Fruit fly (Drosophila melanogaster) whole organism, embryonic: ENCODE measurements around the gene Rpt5.
A peak's percentile ranks its signal among the peaks of the same experiment; 100 is the strongest.

Experiments used
- Abd-B ChIP-seq: fragments of 200-800 bp; sonication (Bioruptor generic); optimal IDR thresholded peaks from 2 replicates; lab custom pipeline; 2018; ENCODE audit warnings: missing biosample characterization, mild to moderate bottlenecking, missing genetic modification characterization, moderate library complexity
- Bgb ChIP-seq: fragments of 200-800 bp; sonication (Bioruptor generic); IDR thresholded peaks from 2 replicates; pipeline ENCODE4 v1.3.6; 2022; ENCODE audit warnings: missing biosample characterization, missing genetic modification characterization; ENCODE audit not compliant: partially characterized antibody
- CG10274 ChIP-seq: fragments of 200-800 bp; sonication (Bioruptor generic); optimal IDR thresholded peaks from 3 replicates; lab custom pipeline; 2017; ENCODE audit warnings: missing biosample characterization, mild to moderate bottlenecking, missing genetic modification characterization
- CG10654 ChIP-seq: fragments of 200-800 bp; sonication (Bioruptor generic); optimal IDR thresholded peaks from 2 replicates; lab custom pipeline; 2016; ENCODE audit warnings: missing biosample characterization, missing genetic modification characterization
- CG11560 ChIP-seq: fragments of 200-800 bp; sonication (Bioruptor generic); IDR thresholded peaks from 3 replicates; pipeline ENCODE4 v1.3.6; 2022; ENCODE audit warnings: missing biosample characterization, missing genetic modification characterization
- CG11723 ChIP-seq: fragments of 200-800 bp; sonication (Bioruptor generic); optimal IDR thresholded peaks from 2 replicates; lab custom pipeline; 2017; ENCODE audit warnings: missing biosample characterization, mild to moderate bottlenecking, missing genetic modification characterization
- CG12104 ChIP-seq: fragments of 200-800 bp; sonication (Bioruptor generic); optimal IDR thresholded peaks from 3 replicates; lab custom pipeline; 2016; ENCODE audit warnings: missing biosample characterization, missing genetic modification characterization
- CG12391 ChIP-seq: fragments of 200-800 bp; sonication (Bioruptor generic); optimal IDR thresholded peaks from 3 replicates; lab custom pipeline; 2018; ENCODE audit warnings: missing biosample characterization, mild to moderate bottlenecking, missing genetic modification characterization, moderate library complexity
- CG13775 ChIP-seq: fragments of 200-800 bp; sonication (Bioruptor generic); optimal IDR thresholded peaks from 3 replicates; lab custom pipeline; 2017; ENCODE audit warnings: missing biosample characterization, mild to moderate bottlenecking, missing genetic modification characterization
- CG15269 ChIP-seq: fragments of 200-800 bp; sonication (Bioruptor generic); optimal IDR thresholded peaks from 2 replicates; lab custom pipeline; 2018; ENCODE audit warnings: missing biosample characterization, mild to moderate bottlenecking, missing genetic modification characterization, moderate library complexity
- CG15479 ChIP-seq: fragments of 200-800 bp; sonication (Bioruptor generic); optimal IDR thresholded peaks from 3 replicates; lab custom pipeline; 2019; ENCODE audit warnings: missing biosample characterization, mild to moderate bottlenecking, missing genetic modification characterization, moderate library complexity
- CG17385 ChIP-seq: fragments of 200-800 bp; sonication (Bioruptor generic); optimal IDR thresholded peaks from 3 replicates; lab custom pipeline; 2018; ENCODE audit warnings: missing biosample characterization, mild to moderate bottlenecking, missing genetic modification characterization
- CG1792 ChIP-seq: fragments of 200-800 bp; sonication (Bioruptor generic); optimal IDR thresholded peaks from 2 replicates; lab custom pipeline; 2016; ENCODE audit warnings: missing biosample characterization, missing genetic modification characterization
- CG18619 ChIP-seq: fragments of 200-800 bp; sonication (Bioruptor generic); optimal IDR thresholded peaks from 3 replicates; lab custom pipeline; 2017; ENCODE audit warnings: missing biosample characterization, mild to moderate bottlenecking, missing genetic modification characterization
- CG2120 ChIP-seq: fragments of 200-800 bp; sonication (Bioruptor generic); optimal IDR thresholded peaks from 3 replicates; lab custom pipeline; 2016; ENCODE audit warnings: missing biosample characterization, missing genetic modification characterization
- CG2712 ChIP-seq: fragments of 200-800 bp; optimal IDR thresholded peaks from 3 replicates; lab custom pipeline; 2019; ENCODE audit warnings: missing biosample characterization, mild to moderate bottlenecking, missing genetic modification characterization, moderate library complexity
- CG30431 ChIP-seq: fragments of 200-800 bp; sonication (Bioruptor generic); optimal IDR thresholded peaks from 2 replicates; lab custom pipeline; 2017; ENCODE audit warnings: missing biosample characterization, missing genetic modification characterization
- CG3995 ChIP-seq: fragments of 200-800 bp; sonication (Bioruptor generic); optimal IDR thresholded peaks from 3 replicates; lab custom pipeline; 2016; ENCODE audit warnings: missing biosample characterization, missing genetic modification characterization
- CG4360 ChIP-seq: fragments of 200-800 bp; sonication (Bioruptor generic); IDR thresholded peaks from 2 replicates; pipeline ENCODE4 v1.3.6; 2022; ENCODE audit warnings: missing biosample characterization, missing genetic modification characterization
- CG6654 ChIP-seq: fragments of 200-800 bp; sonication (Bioruptor generic); optimal IDR thresholded peaks from 2 replicates; lab custom pipeline; 2017; ENCODE audit warnings: missing biosample characterization, mild to moderate bottlenecking, missing genetic modification characterization
- CG7271 ChIP-seq: fragments of 200-800 bp; sonication (Bioruptor generic); optimal IDR thresholded peaks from 2 replicates; lab custom pipeline; 2018; ENCODE audit warnings: missing biosample characterization, mild to moderate bottlenecking, missing genetic modification characterization, moderate library complexity
- CG7745 ChIP-seq: fragments of 200-800 bp; sonication (Bioruptor generic); optimal IDR thresholded peaks from 2 replicates; lab custom pipeline; 2018; ENCODE audit warnings: missing biosample characterization, mild to moderate bottlenecking, missing genetic modification characterization, moderate library complexity
- CG9932 ChIP-seq: fragments of 200-800 bp; sonication (Bioruptor generic); IDR thresholded peaks from 2 replicates; pipeline ENCODE4 v1.3.6; 2022; ENCODE audit warnings: missing biosample characterization, missing genetic modification characterization
- Camta ChIP-seq: fragments of 200-800 bp; sonication (Bioruptor generic); optimal IDR thresholded peaks from 2 replicates; lab custom pipeline; 2016; ENCODE audit warnings: missing biosample characterization, missing genetic modification characterization
- Chrac-16 ChIP-seq: fragments of 200-800 bp; sonication (Bioruptor generic); optimal IDR thresholded peaks from 3 replicates; lab custom pipeline; 2016; ENCODE audit warnings: missing biosample characterization, missing genetic modification characterization
- Dek ChIP-seq: fragments of 200-800 bp; sonication (Bioruptor generic); optimal IDR thresholded peaks from 3 replicates; lab custom pipeline; 2019; ENCODE audit warnings: missing biosample characterization, mild to moderate bottlenecking, missing genetic modification characterization, moderate library complexity
- E2f2 ChIP-seq: fragments of 200-800 bp; sonication (Bioruptor generic); IDR thresholded peaks from 2 replicates; pipeline ENCODE4 v1.3.6; 2022; ENCODE audit warnings: missing biosample characterization, missing genetic modification characterization
- GATAe ChIP-seq: fragments of 200-800 bp; sonication (Bioruptor generic); conservative IDR thresholded peaks from 2 replicates; pipeline ENCODE4 v1.3.6; 2022; ENCODE audit warnings: missing biosample characterization, missing genetic modification characterization
- HmgD ChIP-seq: fragments of 200-800 bp; sonication (Bioruptor generic); optimal IDR thresholded peaks from 3 replicates; lab custom pipeline; 2016; ENCODE audit warnings: missing biosample characterization, missing genetic modification characterization
- Hmr ChIP-seq: fragments of 200-800 bp; sonication (Bioruptor generic); optimal IDR thresholded peaks from 3 replicates; lab custom pipeline; 2017; ENCODE audit warnings: mild to moderate bottlenecking, missing biosample characterization, missing genetic modification reagents, missing genetic modification characterization
- Hr51 ChIP-seq, 2 experiments: fragments of 200-800 bp; sonication (Bioruptor generic); optimal IDR thresholded peaks; 2 replicates in 1 of 2; 3 replicates in 1 of 2; lab custom pipeline; 2016 to 2018; ENCODE audit warnings: missing biosample characterization in 2 of 2, missing genetic modification characterization in 2 of 2, mild to moderate bottlenecking in 1 of 2, moderate library complexity in 1 of 2
- Jarid2 ChIP-seq: fragments of 200-800 bp; sonication (Bioruptor generic); optimal IDR thresholded peaks from 3 replicates; lab custom pipeline; 2017; ENCODE audit warnings: mild to moderate bottlenecking, missing biosample characterization, missing genetic modification reagents, missing genetic modification characterization
- Six4 ChIP-seq: fragments of 200-800 bp; sonication (Bioruptor generic); optimal IDR thresholded peaks from 2 replicates; lab custom pipeline; 2016; ENCODE audit warnings: missing biosample characterization, missing genetic modification characterization
- Trl ChIP-seq, 3 experiments: fragments of >200 bp in 2 of 3; fragments of 200-800 bp in 1 of 3; sonication (Bioruptor generic) in 1 of 3; optimal IDR thresholded peaks; 2 replicates in 1 of 3; 3 replicates in 2 of 3; lab custom pipeline; 2016 to 2017; ENCODE audit warnings: missing biosample characterization in 1 of 3, missing genetic modification characterization in 1 of 3
- chif ChIP-seq, 2 experiments: fragments of 200-800 bp; sonication (Bioruptor generic); optimal IDR thresholded peaks; 3 replicates each; lab custom pipeline; 2016; ENCODE audit warnings: missing biosample characterization in 2 of 2, missing genetic modification characterization in 2 of 2
- chm ChIP-seq: fragments of 200-800 bp; sonication (Bioruptor generic); IDR thresholded peaks from 2 replicates; pipeline ENCODE4 v1.3.6; 2022; ENCODE audit warnings: missing biosample characterization, missing genetic modification characterization
- dimm ChIP-seq: fragments of 200-800 bp; sonication (Bioruptor generic); IDR thresholded peaks from 2 replicates; pipeline ENCODE4 v1.3.6; 2022; ENCODE audit warnings: missing biosample characterization, missing genetic modification characterization
- fu2 ChIP-seq: fragments of 200-800 bp; sonication (Bioruptor generic); optimal IDR thresholded peaks from 2 replicates; lab custom pipeline; 2016; ENCODE audit warnings: missing biosample characterization, missing genetic modification characterization
- her ChIP-seq: fragments of 200-800 bp; sonication (Bioruptor generic); optimal IDR thresholded peaks from 2 replicates; lab custom pipeline; 2016; ENCODE audit warnings: missing biosample characterization, missing genetic modification characterization
- jing ChIP-seq: fragments of 200-800 bp; sonication (Bioruptor generic); optimal IDR thresholded peaks from 2 replicates; lab custom pipeline; 2018; ENCODE audit warnings: missing biosample characterization, mild to moderate bottlenecking, missing genetic modification characterization
- ken ChIP-seq: fragments of 200-800 bp; sonication (Bioruptor generic); IDR thresholded peaks from 3 replicates; pipeline ENCODE4 v1.3.6; 2022; ENCODE audit warnings: missing biosample characterization, missing genetic modification characterization
- maf-S ChIP-seq: fragments of 200-800 bp; sonication (Bioruptor generic); optimal IDR thresholded peaks from 2 replicates; lab custom pipeline; 2016; ENCODE audit warnings: missing biosample characterization, missing genetic modification characterization
- pfk ChIP-seq: fragments of 200-800 bp; sonication (Bioruptor generic); optimal IDR thresholded peaks from 2 replicates; lab custom pipeline; 2018; ENCODE audit warnings: missing biosample characterization, mild to moderate bottlenecking, missing genetic modification characterization, moderate library complexity
- pita ChIP-seq: fragments of 200-800 bp; sonication (Bioruptor generic); optimal IDR thresholded peaks from 2 replicates; lab custom pipeline; 2017; ENCODE audit warnings: missing biosample characterization, mild to moderate bottlenecking, missing genetic modification characterization
- sd ChIP-seq: fragments of 200-800 bp; sonication (Bioruptor generic); optimal IDR thresholded peaks from 3 replicates; lab custom pipeline; 2018; ENCODE audit warnings: missing biosample characterization, mild to moderate bottlenecking, missing genetic modification characterization, moderate library complexity
- tin ChIP-seq: fragments of 200-800 bp; sonication (Bioruptor generic); optimal IDR thresholded peaks from 3 replicates; lab custom pipeline; 2016; ENCODE audit warnings: missing biosample characterization, missing genetic modification characterization
- tll ChIP-seq, 2 experiments: fragments of 200-800 bp in 1 of 2; fragments of >200 bp in 1 of 2; sonication (Bioruptor generic) in 1 of 2; optimal IDR thresholded peaks; 2 replicates each; lab custom pipeline; 2017 to 2019; ENCODE audit warnings: missing biosample characterization in 2 of 2, missing genetic modification characterization in 2 of 2, mild to moderate bottlenecking in 1 of 2, moderate library complexity in 1 of 2
- twi ChIP-seq: fragments of 200-800 bp; optimal IDR thresholded peaks from 2 replicates; lab custom pipeline; 2019; ENCODE audit warnings: missing biosample characterization, mild to moderate bottlenecking, missing genetic modification characterization, moderate library complexity
- tx ChIP-seq: fragments of 200-800 bp; sonication (Bioruptor generic); optimal IDR thresholded peaks from 2 replicates; lab custom pipeline; 2016; ENCODE audit warnings: missing biosample characterization, missing genetic modification characterization

Gene Rpt5

dm6 chr3R:23709508-23710208, 43.0 kb upstream of the Rpt5 start, which contains the start of gene CG10301:
Gene CG10301 (plus strand): TSS chr3R:23710158.
- peak; percentile 30 to 77 for TF ChIP-seq chif (GFP tag; optimal IDR thresholded peaks at IDR 0.05; lab: Kevin White, UChicago)
- peak; percentile 1 for TF ChIP-seq CG11723
- no peak for TF ChIP-seq CG11560
- peak; percentile 62 for TF ChIP-seq CG13775 (GFP tag; lab: Kevin White, UChicago)
- TF ChIP-seq CG2120 (GFP tag; lab: Kevin White, UChicago): no peak
- TF ChIP-seq Abd-B (GFP tag; lab: Kevin White, UChicago): peak; percentile 43
- no peak for TF ChIP-seq tx
- no peak for TF ChIP-seq pita (GFP tag; lab: Kevin White, UChicago)
- peak; percentile 53 for TF ChIP-seq twi (tag; lab: Kevin White, UChicago)
- TF ChIP-seq Bgb (GFP tag; lab: Robert Waterston, UW): no peak
- TF ChIP-seq Hr51 (GFP tag; optimal IDR thresholded peaks at IDR 0.05; lab: Kevin White, UChicago): peak; percentile 1 to 53
- TF ChIP-seq tin (GFP tag; lab: Kevin White, UChicago): peak; percentile 66
- TF ChIP-seq CG12391 (tag; lab: Kevin White, UChicago): peak; percentile 72
- peak; percentile 47 for TF ChIP-seq CG10654 (GFP tag; lab: Kevin White, UChicago)
- TF ChIP-seq CG4360: no peak
- TF ChIP-seq Chrac-16 (GFP tag; lab: Kevin White, UChicago): peak; percentile 68
- no peak for TF ChIP-seq CG9932 (GFP tag; lab: Robert Waterston, UW)
- no peak for TF ChIP-seq her (GFP tag; lab: Kevin White, UChicago)
- TF ChIP-seq CG18619 (GFP tag; lab: Kevin White, UChicago): no peak
- no peak for TF ChIP-seq CG7271
- peak; percentile 77 for TF ChIP-seq CG2712 (tag; lab: Kevin White, UChicago)
- TF ChIP-seq Six4 (GFP tag; lab: Kevin White, UChicago): peak; percentile 73
- TF ChIP-seq HmgD (GFP tag; lab: Kevin White, UChicago): no peak
- TF ChIP-seq chm: peak; percentile 72
- TF ChIP-seq Jarid2: no peak
- peak; percentile 50; the same call in 1 of the 3 replicates for TF ChIP-seq ken (GFP tag; lab: Robert Waterston, UW)
- TF ChIP-seq CG6654 (GFP tag; lab: Kevin White, UChicago): no peak
- no peak for TF ChIP-seq CG15479 (GFP tag; lab: Kevin White, UChicago)
- no peak for TF ChIP-seq pfk
- no peak for TF ChIP-seq Trl (optimal IDR thresholded peaks at IDR 0.05; lab: Kevin White, UChicago)
- TF ChIP-seq Trl (GFP tag; optimal IDR thresholded peaks at IDR 0.05; lab: Kevin White, UChicago): peak; percentile 12
- no peak for TF ChIP-seq CG1792 (GFP tag; lab: Kevin White, UChicago)
- no peak for TF ChIP-seq CG7745
- peak; percentile 50 for TF ChIP-seq Camta (GFP tag; lab: Kevin White, UChicago)
- TF ChIP-seq CG30431 (GFP tag; lab: Kevin White, UChicago): peak; percentile 75
- no peak for TF ChIP-seq Dek (tag; lab: Kevin White, UChicago)
- TF ChIP-seq E2f2 (GFP tag; lab: Robert Waterston, UW): peak; percentile 34; the same call in 1 of the 2 replicates
- no peak for TF ChIP-seq maf-S (GFP tag; lab: Kevin White, UChicago)
- 0 out of 2 replicates have a peak, but pooled peaks have one; percentile 19 for TF ChIP-seq GATAe (GFP tag; lab: Robert Waterston, UW)
- peak; percentile 42 for TF ChIP-seq jing (GFP tag; lab: Kevin White, UChicago)
- TF ChIP-seq CG12104 (GFP tag; lab: Kevin White, UChicago): no peak
- no peak for TF ChIP-seq tll (GFP tag; optimal IDR thresholded peaks at IDR 0.05; lab: Kevin White, UChicago)
- TF ChIP-seq fu2 (GFP tag; lab: Kevin White, UChicago): no peak
- TF ChIP-seq CG15269: peak; percentile 41
- TF ChIP-seq sd (tag; lab: Kevin White, UChicago): peak; percentile 3
- TF ChIP-seq dimm: no peak; the same call in 1 of the 2 replicates
- no peak for TF ChIP-seq CG3995 (GFP tag; lab: Kevin White, UChicago)
- no peak for TF ChIP-seq CG10274 (GFP tag; lab: Kevin White, UChicago)
- TF ChIP-seq CG17385 (GFP tag; lab: Kevin White, UChicago): peak; percentile 45
- no peak for TF ChIP-seq Hmr (GFP tag; lab: Kevin White, UChicago)
